Worm (Caenorhabditis elegans): ENCODE measurements around the gene R02D3.8.

Gene R02D3.8

DNA sequence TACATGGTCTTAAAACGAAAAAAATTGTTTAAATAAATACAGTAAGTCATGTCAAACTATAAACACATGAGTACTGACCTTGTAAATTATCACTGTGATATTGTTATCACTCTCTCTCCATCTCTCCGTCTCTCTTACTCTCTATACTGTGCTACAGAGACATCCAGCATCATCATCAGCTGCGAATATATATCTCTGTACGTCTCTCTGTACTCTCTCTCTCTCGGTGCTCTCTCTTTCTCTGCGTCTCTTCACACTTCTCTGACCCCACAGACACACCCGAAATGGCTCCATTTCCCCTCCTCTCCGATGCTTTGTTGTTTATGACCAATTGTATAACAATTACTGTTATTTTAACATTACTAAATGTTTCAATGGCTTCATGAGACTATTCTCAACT is 46.4 kb downstream of the R02D3.8 start (continued):
- TF ChIP-seq unc-62 (GFP tag; optimal IDR thresholded peaks at IDR 0.05) (no peak), ZK546.5 (tag; optimal IDR thresholded peaks at IDR 0.05) (no peak), lin-39 (tag; optimal IDR thresholded peaks at IDR 0.05) (no peak), unc-39 (tag; optimal IDR thresholded peaks at IDR 0.05) (no peak), lin-15B (tag; optimal IDR thresholded peaks at IDR 0.05) (no peak), mml-1 (tag; optimal IDR thresholded peaks at IDR 0.05) (no peak), nhr-76 (tag; optimal IDR thresholded peaks at IDR 0.05) (no peak), nhr-237 (tag; optimal IDR thresholded peaks at IDR 0.05) (no peak), tbx-2 (tag; optimal IDR thresholded peaks at IDR 0.05) (no peak), egl-5 (tag; optimal IDR thresholded peaks at IDR 0.05) (peak; percentile 23), lsy-12 (tag; optimal IDR thresholded peaks at IDR 0.05) (no peak), fos-1 (tag; optimal IDR thresholded peaks at IDR 0.05) (no peak), ceh-28 (tag; optimal IDR thresholded peaks at IDR 0.05) (peak; percentile 47), ceh-16 (tag; optimal IDR thresholded peaks at IDR 0.05) (no peak), pqm-1 (tag; optimal IDR thresholded peaks at IDR 0.05) (peak; percentile 90), elt-1 (tag; optimal IDR thresholded peaks at IDR 0.05) (no peak), nhr-25 (tag; optimal IDR thresholded peaks at IDR 0.05) (no peak), elt-2 (tag; optimal IDR thresholded peaks at IDR 0.05) (peak; percentile 86), skn-1 (tag; optimal IDR thresholded peaks at IDR 0.05) (peak; percentile 15)

ce11 chrIV:207885-208284 is 49.1 kb downstream of the R02D3.8 start, which contains the start of gene Y38C1AA.1:
TSS of gene Y38C1AA.1 (plus strand) at chrIV:208185.
- TF ChIP-seq egl-27 (tag; optimal IDR thresholded peaks at IDR 0.05): no peak
- TF ChIP-seq ama-1 (optimal IDR thresholded peaks at IDR 0.05): no peak
- no peak for TF ChIP-seq ZK546.5 (tag; optimal IDR thresholded peaks at IDR 0.05)
- no peak for TF ChIP-seq fkh-2 (tag; optimal IDR thresholded peaks at IDR 0.05)
- no peak for TF ChIP-seq nhr-77 (tag; optimal IDR thresholded peaks at IDR 0.05)
- TF ChIP-seq zag-1 (tag; optimal IDR thresholded peaks at IDR 0.05): no peak
- TF ChIP-seq skn-1 (tag; optimal IDR thresholded peaks at IDR 0.05): no peak
- TF ChIP-seq nhr-28 (tag; optimal IDR thresholded peaks at IDR 0.05): no peak
- TF ChIP-seq elt-1 (tag; optimal IDR thresholded peaks at IDR 0.05): no peak

Data from whole organism, L3 larva.